Fruit fly (Drosophila melanogaster): ENCODE results near the gene CAH9.

DNA sequence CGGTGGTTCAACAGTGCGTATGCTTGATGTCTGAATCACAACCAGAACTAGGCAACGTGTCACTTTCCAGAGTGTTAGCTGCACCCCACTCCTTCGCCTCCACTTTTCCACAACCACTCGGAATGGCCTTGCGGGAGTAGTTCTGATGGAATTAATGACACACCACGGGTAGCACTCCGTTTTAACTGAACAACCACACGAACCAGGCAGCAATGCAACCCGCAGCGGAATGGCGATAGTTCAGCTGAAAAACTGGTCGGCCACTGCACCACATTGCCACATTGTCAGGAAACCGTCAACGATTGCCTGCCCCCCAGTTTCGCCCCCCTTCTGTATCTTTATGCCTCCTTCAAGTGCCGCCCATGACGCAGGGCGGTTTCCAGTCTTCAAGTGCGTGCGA is 18.4 kb downstream of the CAH9 start, which contains the start of gene Cpr97Ea:
- TF ChIP-seq CG16779 (tag; optimal IDR thresholded peaks at IDR 0.05) = no peak
- no peak for TF ChIP-seq pdm3 (GFP tag; optimal IDR thresholded peaks at IDR 0.05)
- no peak for TF ChIP-seq CG34406 (GFP tag; optimal IDR thresholded peaks at IDR 0.05)
- TF ChIP-seq CG9139 (GFP tag; optimal IDR thresholded peaks at IDR 0.05) = no peak
- no peak for TF ChIP-seq topi (GFP tag; optimal IDR thresholded peaks at IDR 0.05)
- no peak for TF ChIP-seq CG8119 (GFP tag; IDR thresholded peaks at IDR 0.05)
- TF ChIP-seq CG6854 (GFP tag; optimal IDR thresholded peaks at IDR 0.05) = no peak
- TF ChIP-seq net (GFP tag; optimal IDR thresholded peaks at IDR 0.05) = no peak
- TF ChIP-seq Ets21C (GFP tag; optimal IDR thresholded peaks at IDR 0.05) = no peak
- TF ChIP-seq OdsH (GFP tag; optimal IDR thresholded peaks at IDR 0.05) = no peak
- TF ChIP-seq CG8632 (GFP tag; optimal IDR thresholded peaks at IDR 0.05) = no peak
